Comparison of ENCODE assay signal across 1 fruit fly cellular context in the genomic region with DNA sequence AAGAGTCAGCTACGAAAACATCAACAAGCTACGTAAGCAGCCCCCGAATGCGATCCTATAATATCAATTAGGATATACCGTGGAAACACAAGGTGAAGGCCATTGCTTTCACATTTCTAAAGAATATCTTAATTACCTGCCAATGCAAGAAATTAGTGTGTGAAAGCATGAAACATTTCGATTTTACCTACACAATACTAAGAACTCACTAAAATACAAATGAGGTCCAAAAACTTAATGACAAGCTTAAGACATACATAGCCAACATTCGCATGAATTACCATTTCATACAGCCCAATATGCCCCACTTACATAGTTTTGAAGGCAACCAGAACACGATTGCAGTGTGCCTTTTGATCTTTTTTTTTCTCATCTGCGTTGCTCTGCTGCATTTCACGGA.
TF ChIP-seq lines count a peak whose summit lies in the region.

No protein-coding gene starts in this region.

TF ChIP-seq in whole organism, embryonic, 481 proteins besides CTCF, POLR2A, EP300 and RAD21 (continued from another document):
- TF ChIP-seq wor (GFP tag; IDR thresholded peaks at IDR 0.05; lab: Robert Waterston, UW) (0 out of 2 replicates have a peak, but pooled peaks have one; percentile 30), Six4 (GFP tag; optimal IDR thresholded peaks at IDR 0.05; lab: Kevin White, UChicago) (peak; percentile 14), eve (GFP tag; optimal IDR thresholded peaks at IDR 0.05; lab: Kevin White, UChicago) (peak in 1 of 2 experiments; percentile 83), CG3281 (GFP tag; optimal IDR thresholded peaks at IDR 0.05; lab: Kevin White, UChicago) (no peak), CG15479 (GFP tag; optimal IDR thresholded peaks at IDR 0.05; lab: Kevin White, UChicago) (no peak), CG1529 (GFP tag; optimal IDR thresholded peaks at IDR 0.05; lab: Kevin White, UChicago) (peak; percentile 23), CG12391 (tag; optimal IDR thresholded peaks at IDR 0.05; lab: Kevin White, UChicago) (peak; percentile 42), pnt (GFP tag; optimal IDR thresholded peaks at IDR 0.05; lab: Kevin White, UChicago) (peak; percentile 27), jumu (GFP tag; optimal IDR thresholded peaks at IDR 0.05; lab: Kevin White, UChicago) (peak; percentile 14), Dfd (GFP tag; optimal IDR thresholded peaks at IDR 0.05; lab: Kevin White, UChicago) (no peak), Abd-B (GFP tag; optimal IDR thresholded peaks at IDR 0.05; lab: Kevin White, UChicago) (peak; percentile 29), CoRest (tag; optimal IDR thresholded peaks at IDR 0.05; lab: Kevin White, UChicago) (peak; percentile 65), CG9932 (GFP tag; IDR thresholded peaks at IDR 0.05; lab: Robert Waterston, UW) (peak; percentile 27), dpn (GFP tag; optimal IDR thresholded peaks at IDR 0.05; lab: Kevin White, UChicago) (peak in 1 of 2 experiments; percentile 56), tx (GFP tag; optimal IDR thresholded peaks at IDR 0.05; lab: Kevin White, UChicago) (peak; percentile 0), CG8924 (tag; optimal IDR thresholded peaks at IDR 0.05; lab: Kevin White, UChicago) (peak; percentile 40), esg (GFP tag; conservative IDR thresholded peaks at IDR 0.05; lab: Robert Waterston, UW) (peak; percentile 43), CG17361 (GFP tag; IDR thresholded peaks at IDR 0.05; lab: Robert Waterston, UW) (peak; percentile 56; the same call in 1 of the 3 replicates), CG13424 (tag; optimal IDR thresholded peaks at IDR 0.05; lab: Kevin White, UChicago) (peak; percentile 28), Xbp1 (GFP tag; optimal IDR thresholded peaks at IDR 0.05; lab: Kevin White, UChicago) (peak; percentile 36), lmd (GFP tag; IDR thresholded peaks at IDR 0.05; lab: Robert Waterston, UW) (peak; percentile 32; the same call in 1 of the 2 replicates), ro (GFP tag; IDR thresholded peaks at IDR 0.05; lab: Robert Waterston, UW) (no peak), CG7745 (tag; optimal IDR thresholded peaks at IDR 0.05; lab: Kevin White, UChicago) (no peak), CG12219 (GFP tag; optimal IDR thresholded peaks at IDR 0.05; lab: Kevin White, UChicago) (no peak), shn (GFP tag; optimal IDR thresholded peaks at IDR 0.05; lab: Kevin White, UChicago) (peak; percentile 22), CG13296 (GFP tag; optimal IDR thresholded peaks at IDR 0.05; lab: Kevin White, UChicago) (no peak), sens (GFP tag; lab: Kevin White, UChicago) (peak; percentile 89), en (GFP tag; optimal IDR thresholded peaks at IDR 0.05; lab: Kevin White, UChicago) (peak; percentile 6), CG7556 (GFP tag; optimal IDR thresholded peaks at IDR 0.05; lab: Kevin White, UChicago) (peak; percentile 24), Ssrp (tag; optimal IDR thresholded peaks at IDR 0.05; lab: Kevin White, UChicago) (peak; percentile 54), nerfin-1 (tag; optimal IDR thresholded peaks at IDR 0.05; lab: Kevin White, UChicago) (no peak), CG7786 (GFP tag; optimal IDR thresholded peaks at IDR 0.05; lab: Kevin White, UChicago) (peak; percentile 19), D (optimal IDR thresholded peaks at IDR 0.05; lab: Kevin White, UChicago) (no peak), D (GFP tag; optimal IDR thresholded peaks at IDR 0.05; lab: Kevin White, UChicago) (peak; percentile 32), CG11504 (tag; optimal IDR thresholded peaks at IDR 0.05; lab: Kevin White, UChicago) (peak; percentile 51), CG1602 (GFP tag; optimal IDR thresholded peaks at IDR 0.05; lab: Kevin White, UChicago) (peak; percentile 16), Rfx (GFP tag; IDR thresholded peaks at IDR 0.05; lab: Robert Waterston, UW) (no peak), bcd (GFP tag; optimal IDR thresholded peaks at IDR 0.05; lab: Kevin White, UChicago) (peak; percentile 26), Aef1 (GFP tag; IDR thresholded peaks at IDR 0.05; lab: Robert Waterston, UW) (0 out of 3 replicates have a peak, but pooled peaks have one; percentile 12), CG10959 (GFP tag; IDR thresholded peaks at IDR 0.05; lab: Robert Waterston, UW) (peak; percentile 22; the same call in 1 of the 2 replicates), CG15696 (tag; optimal IDR thresholded peaks at IDR 0.05; lab: Kevin White, UChicago) (no peak), dimm (GFP tag; IDR thresholded peaks at IDR 0.05; lab: Robert Waterston, UW) (no peak), Nf-YB (GFP tag; optimal IDR thresholded peaks at IDR 0.05; lab: Kevin White, UChicago) (peak; percentile 8), YL-1 (GFP tag; optimal IDR thresholded peaks at IDR 0.05; lab: Kevin White, UChicago) (no peak), Mes4 (GFP tag; optimal IDR thresholded peaks at IDR 0.05; lab: Kevin White, UChicago) (peak; percentile 26), Sox100B (GFP tag; optimal IDR thresholded peaks at IDR 0.05; lab: Kevin White, UChicago) (peak; percentile 19), NC2α (GFP tag; optimal IDR thresholded peaks at IDR 0.05; lab: Kevin White, UChicago) (peak; percentile 15), phol (tag; optimal IDR thresholded peaks at IDR 0.05; lab: Kevin White, UChicago) (peak; percentile 41), Gug (GFP tag; IDR thresholded peaks at IDR 0.05; lab: Robert Waterston, UW) (0 out of 4 replicates have a peak, but pooled peaks have one; percentile 7), chif (GFP tag; optimal IDR thresholded peaks at IDR 0.05; lab: Kevin White, UChicago) (peak; percentile 20 to 44), vvl (GFP tag; IDR thresholded peaks at IDR 0.05; lab: Robert Waterston, UW) (peak; percentile 46; the same call in 1 of the 2 replicates), Trl (optimal IDR thresholded peaks at IDR 0.05; lab: Kevin White, UChicago) (no peak), Trl (GFP tag; optimal IDR thresholded peaks at IDR 0.05; lab: Kevin White, UChicago) (no peak), CG15269 (tag; optimal IDR thresholded peaks at IDR 0.05; lab: Kevin White, UChicago) (peak; percentile 24), CG17186 (GFP tag; optimal IDR thresholded peaks at IDR 0.05; lab: Kevin White, UChicago) (no peak), lola (GFP tag; optimal IDR thresholded peaks at IDR 0.05; lab: Kevin White, UChicago) (peak in 1 of 3 experiments; percentile 51), CG7839 (tag; optimal IDR thresholded peaks at IDR 0.05; lab: Kevin White, UChicago) (peak; percentile 22), stc (GFP tag; IDR thresholded peaks at IDR 0.05; lab: Robert Waterston, UW) (0 out of 2 replicates have a peak, but pooled peaks have one; percentile 24), prd (optimal IDR thresholded peaks at IDR 0.05; lab: Kevin White, UChicago) (no peak), prd (GFP tag; IDR thresholded peaks at IDR 0.05; lab: Robert Waterston, UW) (peak; percentile 42; the same call in 1 of the 3 replicates), CG1792 (GFP tag; optimal IDR thresholded peaks at IDR 0.05; lab: Kevin White, UChicago) (no peak)
